Fruit fly (Drosophila melanogaster) ovary, adult (tissue): ENCODE data around the gene CG13073.

Experiments
- CG17801 ChIP-seq: fragments of 200-800 bp; optimal IDR thresholded peaks from 2 replicates; lab custom pipeline; 2019; ENCODE audit warnings: missing biosample characterization, mild to moderate bottlenecking, missing genetic modification characterization, moderate library complexity; ENCODE audit not compliant: partially characterized antibody

CG13073 gene

dm6 chr3L:16196588-16197183 is 20.4 kb downstream of the CG13073 start:
- TF ChIP-seq CG17801 (GFP tag; lab: Kevin White, UChicago) = no peak

- no peak for TF ChIP-seq CG17801 (GFP tag; lab: Kevin White, UChicago)
These were observed 21.6 kb downstream of the CG13073 start for dm6 chr3L:16195476-16195958.

dm6 chr3L:16193851-16194709 is 23.0 kb downstream of the CG13073 start:
- TF ChIP-seq CG17801 (GFP tag; lab: Kevin White, UChicago) = no peak

dm6 chr3L:16192561-16193355 is 24.3 kb downstream of the CG13073 start:
- TF ChIP-seq CG17801 (GFP tag; lab: Kevin White, UChicago) = no peak

- TF ChIP-seq CG17801 (GFP tag; lab: Kevin White, UChicago) = no peak
These were observed 26.2 kb downstream of the CG13073 start for dm6 chr3L:16190885-16191284.

- no peak for TF ChIP-seq CG17801 (GFP tag; lab: Kevin White, UChicago)
These were observed 27.2 kb downstream of the CG13073 start for dm6 chr3L:16189925-16190231.

dm6 chr3L:16189058-16189924 is 27.8 kb downstream of the CG13073 start:
- TF ChIP-seq CG17801 (GFP tag; lab: Kevin White, UChicago) = no peak

- no peak for TF ChIP-seq CG17801 (GFP tag; lab: Kevin White, UChicago)
These were observed 33.6 kb downstream of the CG13073 start for dm6 chr3L:16183493-16183892.

dm6 chr3L:16182633-16183462 is 34.3 kb downstream of the CG13073 start:
- TF ChIP-seq CG17801 (GFP tag; lab: Kevin White, UChicago) = no peak

dm6 chr3L:16181330-16181830 is 35.7 kb downstream of the CG13073 start:
- no peak for TF ChIP-seq CG17801 (GFP tag; lab: Kevin White, UChicago)

- TF ChIP-seq CG17801 (GFP tag; lab: Kevin White, UChicago) = no peak
These were observed 38.7 kb downstream of the CG13073 start for dm6 chr3L:16178433-16178832.

- TF ChIP-seq CG17801 (GFP tag; lab: Kevin White, UChicago) = no peak
These were observed 39.4 kb downstream of the CG13073 start for dm6 chr3L:16177751-16178150.

- no peak for TF ChIP-seq CG17801 (GFP tag; lab: Kevin White, UChicago)
These were observed 39.8 kb downstream of the CG13073 start for dm6 chr3L:16177309-16177708.
